Fruit fly (Drosophila melanogaster): Measurements from ENCODE around the gene Cpr62Bb.

The Cpr62Bb gene

DNA sequence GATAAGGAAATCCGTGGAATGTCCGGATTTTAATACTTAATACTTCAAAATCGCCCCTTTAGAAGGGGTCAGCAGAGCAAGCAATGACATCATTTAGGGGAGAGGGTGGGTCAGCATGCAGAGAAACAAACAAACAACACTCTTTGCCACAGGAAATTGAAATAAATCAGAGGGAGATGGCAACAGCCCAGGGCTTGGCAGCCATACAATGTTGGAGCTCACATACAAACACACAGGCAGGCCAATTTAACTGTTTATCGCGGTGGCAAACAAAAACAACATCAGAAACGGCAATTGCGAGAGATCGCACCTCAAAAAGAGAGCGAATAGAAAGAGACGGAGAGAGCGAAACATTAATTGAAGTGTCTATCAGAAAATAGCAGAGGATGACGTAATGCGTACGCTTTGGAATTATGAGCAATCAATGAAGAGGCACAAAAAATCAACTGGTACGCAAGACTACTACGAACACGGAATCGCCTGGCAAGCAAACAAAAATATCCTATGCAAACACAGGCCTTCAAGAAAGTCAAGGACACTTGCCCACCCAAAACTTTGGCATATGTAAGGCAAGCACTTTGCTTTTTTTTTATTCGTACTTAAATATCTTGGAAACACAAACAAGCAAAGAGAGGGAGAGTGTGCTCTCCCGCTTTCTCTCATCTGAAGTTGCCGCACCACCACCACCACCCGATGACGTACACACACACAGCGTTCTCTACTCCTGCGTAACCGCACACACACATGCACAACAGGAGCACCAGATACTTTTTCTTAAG, 40.6 kb downstream of the Cpr62Bb start (continued):
- TF ChIP-seq bcd (GFP tag; optimal IDR thresholded peaks at IDR 0.05), result no peak
- peak; percentile 73 for TF ChIP-seq CG7928 (GFP tag; optimal IDR thresholded peaks at IDR 0.05)
- TF ChIP-seq CG2116 (GFP tag; optimal IDR thresholded peaks at IDR 0.05), result no peak
- TF ChIP-seq ham (GFP tag; IDR thresholded peaks at IDR 0.05), result no peak
- TF ChIP-seq tup (GFP tag; optimal IDR thresholded peaks at IDR 0.05), result no peak
- TF ChIP-seq CG6254 (GFP tag; optimal IDR thresholded peaks at IDR 0.05), result no peak
- no peak for TF ChIP-seq CG9215 (GFP tag; IDR thresholded peaks at IDR 0.05)
- TF ChIP-seq shn (GFP tag; optimal IDR thresholded peaks at IDR 0.05), result no peak
- TF ChIP-seq lab (GFP tag; optimal IDR thresholded peaks at IDR 0.05), result peak; percentile 78
- no peak for TF ChIP-seq CG4424 (GFP tag; optimal IDR thresholded peaks at IDR 0.05)
- peak in 1 of 2 experiments; percentile 16 for TF ChIP-seq tll (GFP tag; optimal IDR thresholded peaks at IDR 0.05)
- TF ChIP-seq Gsc (GFP tag; IDR thresholded peaks at IDR 0.05), result no peak
- TF ChIP-seq CG9932 (GFP tag; IDR thresholded peaks at IDR 0.05), result peak; percentile 50; the same call in 1 of the 2 replicates
- peak in 1 of 2 experiments; percentile 63 for TF ChIP-seq Eip74EF (GFP tag; optimal IDR thresholded peaks at IDR 0.05)
- TF ChIP-seq CG11695 (GFP tag; IDR thresholded peaks at IDR 0.05), result peak; percentile 63; the same call in 1 of the 3 replicates
- peak; percentile 48; the same call in 1 of the 2 replicates for TF ChIP-seq bowl (GFP tag; IDR thresholded peaks at IDR 0.05)
- TF ChIP-seq Tbp (GFP tag; optimal IDR thresholded peaks at IDR 0.05), result no peak
- no peak for TF ChIP-seq D19A (tag; optimal IDR thresholded peaks at IDR 0.05)
- TF ChIP-seq CG10654 (GFP tag; optimal IDR thresholded peaks at IDR 0.05), result no peak
- peak; percentile 43 for TF ChIP-seq pfk (GFP tag; optimal IDR thresholded peaks at IDR 0.05)
- no peak for TF ChIP-seq usp (GFP tag; optimal IDR thresholded peaks at IDR 0.05)
- TF ChIP-seq Ravus (GFP tag; IDR thresholded peaks at IDR 0.05), result no peak
- TF ChIP-seq tio (GFP tag; optimal IDR thresholded peaks at IDR 0.05), result no peak
- no peak for TF ChIP-seq CG10959 (GFP tag; IDR thresholded peaks at IDR 0.05)
- no peak for TF ChIP-seq CG17568 (GFP tag; optimal IDR thresholded peaks at IDR 0.05)
- TF ChIP-seq Lhr (GFP tag; optimal IDR thresholded peaks at IDR 0.05), result no peak
- TF ChIP-seq Fer1 (GFP tag; optimal IDR thresholded peaks at IDR 0.05), result peak; percentile 57
- TF ChIP-seq E2f2 (GFP tag; IDR thresholded peaks at IDR 0.05), result peak; percentile 26
- TF ChIP-seq eyg (GFP tag; optimal IDR thresholded peaks at IDR 0.05), result no peak
- TF ChIP-seq Sox102F (GFP tag; optimal IDR thresholded peaks at IDR 0.05), result no peak
- TF ChIP-seq stc (GFP tag; IDR thresholded peaks at IDR 0.05), result no peak
- TF ChIP-seq Dek (tag; optimal IDR thresholded peaks at IDR 0.05), result no peak
- TF ChIP-seq Bgb (GFP tag; IDR thresholded peaks at IDR 0.05; ENCODE audit: partially characterized antibody), result no peak; the same call in 1 of the 2 replicates
- no peak for TF ChIP-seq corto (GFP tag; optimal IDR thresholded peaks at IDR 0.05)
- TF ChIP-seq Dbx (GFP tag; IDR thresholded peaks at IDR 0.05), result peak; percentile 61; the same call in 1 of the 3 replicates
- peak; percentile 36; the same call in 1 of the 3 replicates for TF ChIP-seq knrl (GFP tag; IDR thresholded peaks at IDR 0.05; ENCODE audit: partially characterized antibody)
- no peak; the same call in 2 of the 3 replicates for TF ChIP-seq B-H1 (GFP tag; IDR thresholded peaks at IDR 0.05)
- TF ChIP-seq Mrtf (GFP tag; IDR thresholded peaks at IDR 0.05), result no peak
- TF ChIP-seq gfzf (GFP tag; optimal IDR thresholded peaks at IDR 0.05), result no peak
- peak; percentile 31 for TF ChIP-seq CG6854 (GFP tag; optimal IDR thresholded peaks at IDR 0.05)
- TF ChIP-seq stwl (tag; optimal IDR thresholded peaks at IDR 0.05), result no peak
- TF ChIP-seq CG11247 (GFP tag; IDR thresholded peaks at IDR 0.05), result peak; percentile 34; the same call in 1 of the 2 replicates
- TF ChIP-seq Dp (GFP tag; optimal IDR thresholded peaks at IDR 0.05), result no peak
- no peak for TF ChIP-seq CG18764 (GFP tag; optimal IDR thresholded peaks at IDR 0.05)
- no peak for TF ChIP-seq CG30403 (GFP tag; optimal IDR thresholded peaks at IDR 0.05)
- peak; percentile 64 for TF ChIP-seq Aef1 (GFP tag; IDR thresholded peaks at IDR 0.05)
- peak; percentile 35; the same call in 1 of the 2 replicates for TF ChIP-seq bbx (GFP tag; IDR thresholded peaks at IDR 0.05; ENCODE audit: partially characterized antibody)
- TF ChIP-seq CG6654 (GFP tag; optimal IDR thresholded peaks at IDR 0.05), result no peak
- no peak for TF ChIP-seq sens-2 (GFP tag; IDR thresholded peaks at IDR 0.05)
